Fruit fly (Drosophila melanogaster) whole organism, pupa: Measurements from ENCODE around the gene Ac76E.

Experiments used
- CG10348 ChIP-seq: fragments of 200-800 bp; sonication (Bioruptor generic); IDR thresholded peaks from 2 replicates; pipeline ENCODE4 v1.3.6; 2022; ENCODE audit warnings: missing biosample characterization, missing genetic modification characterization
- CG12605 ChIP-seq: fragments of 200-800 bp; sonication (Bioruptor generic); IDR thresholded peaks from 2 replicates; pipeline ENCODE4 v1.3.6; 2022; ENCODE audit warnings: missing biosample characterization, missing genetic modification characterization
- CG13204 ChIP-seq: fragments of 200-800 bp; sonication (Bioruptor generic); optimal IDR thresholded peaks from 2 replicates; lab custom pipeline; 2018; ENCODE audit warnings: missing biosample characterization, mild to moderate bottlenecking, missing genetic modification characterization, moderate library complexity
- CG15710 ChIP-seq: fragments of 200-800 bp; sonication (Bioruptor generic); optimal IDR thresholded peaks from 2 replicates; lab custom pipeline; 2018; ENCODE audit warnings: missing biosample characterization, mild to moderate bottlenecking, missing genetic modification characterization, moderate library complexity
- CG17806 ChIP-seq: fragments of 200-800 bp; sonication (Bioruptor generic); optimal IDR thresholded peaks from 2 replicates; lab custom pipeline; 2018; ENCODE audit warnings: missing biosample characterization, mild to moderate bottlenecking, missing genetic modification characterization, moderate library complexity
- CG34367 ChIP-seq: fragments of 200-800 bp; sonication (Bioruptor generic); optimal IDR thresholded peaks from 2 replicates; lab custom pipeline; 2018; ENCODE audit warnings: missing biosample characterization, mild to moderate bottlenecking, missing genetic modification characterization
- CG8159 ChIP-seq: fragments of 200-800 bp; sonication (Bioruptor generic); optimal IDR thresholded peaks from 3 replicates; lab custom pipeline; 2018; ENCODE audit warnings: missing biosample characterization, mild to moderate bottlenecking, missing genetic modification characterization, moderate library complexity
- EcR ChIP-seq: fragments of 200-800 bp; sonication (Bioruptor generic); optimal IDR thresholded peaks from 3 replicates; lab custom pipeline; 2019; ENCODE audit warnings: missing biosample characterization, missing genetic modification characterization, mild to moderate bottlenecking, moderate library complexity, missing genetic modification reagents
- Ets98B ChIP-seq: fragments of 200-800 bp; sonication (Bioruptor generic); IDR thresholded peaks from 2 replicates; pipeline ENCODE4 v1.3.6; 2022; ENCODE audit warnings: missing biosample characterization, missing genetic modification characterization
- Pif1A ChIP-seq: fragments of 200-800 bp; sonication (Bioruptor generic); optimal IDR thresholded peaks from 3 replicates; lab custom pipeline; 2016; ENCODE audit warnings: missing biosample characterization, missing genetic modification characterization

DNA sequence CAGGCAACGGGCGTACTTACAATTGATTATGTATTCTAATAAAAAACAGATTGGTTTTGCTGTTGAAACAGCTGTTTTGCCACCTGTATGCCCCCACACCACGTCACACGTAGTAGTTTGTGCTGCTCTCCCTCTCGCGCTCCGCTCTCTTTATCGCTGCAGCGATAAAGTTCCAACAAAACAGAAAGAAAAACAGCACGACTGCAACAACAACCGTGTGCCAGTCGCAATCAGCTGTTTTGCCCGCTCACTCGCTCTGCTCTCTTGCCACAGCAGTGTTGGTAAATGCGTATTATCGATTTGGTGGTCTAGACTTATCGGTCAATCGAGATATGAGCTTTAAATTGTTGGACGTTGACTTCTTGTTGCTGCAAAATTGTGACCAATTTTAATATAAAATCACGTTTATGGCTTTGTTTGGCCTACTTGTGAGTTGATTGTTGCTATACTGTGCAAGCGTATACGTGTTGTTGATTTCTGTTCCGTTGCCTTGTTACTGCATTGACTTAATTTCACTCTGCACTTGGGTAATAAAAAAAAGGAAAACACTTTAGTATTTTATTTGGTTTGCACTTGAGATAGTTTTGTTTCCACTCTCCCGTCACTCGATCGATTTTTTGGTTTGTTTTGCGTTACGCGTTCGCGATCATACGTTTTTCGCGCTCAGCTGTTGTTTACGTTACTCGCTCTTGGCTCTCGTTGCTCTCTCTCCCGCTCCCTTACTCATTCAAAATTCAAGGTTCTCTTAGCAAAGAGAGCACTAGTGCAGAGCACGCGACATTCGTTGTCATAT lies 42.0 kb upstream of the Ac76E start:
- peak; percentile 75 for TF ChIP-seq CG12605 (GFP tag; lab: Robert Waterston, UW)
- peak; percentile 74 for TF ChIP-seq EcR (GFP tag; lab: Kevin White, UChicago)
- peak; percentile 62 for TF ChIP-seq Ets98B (GFP tag; lab: Robert Waterston, UW)
- peak; percentile 3 for TF ChIP-seq CG17806 (tag; lab: Kevin White, UChicago)
- peak; percentile 45 for TF ChIP-seq CG13204 (GFP tag; lab: Kevin White, UChicago)
- peak; percentile 12 for TF ChIP-seq Pif1A (GFP tag; lab: Kevin White, UChicago)
- peak; percentile 40 for TF ChIP-seq CG15710
- peak; percentile 40 for TF ChIP-seq CG34367 (tag; lab: Kevin White, UChicago)
- peak; percentile 44 for TF ChIP-seq CG8159
- TF ChIP-seq CG10348: no peak
